Fruit fly (Drosophila melanogaster): ENCODE data around the gene Syt4.

- TF ChIP-seq svp (GFP tag) (peak; percentile 14), Blimp-1 (GFP tag; optimal IDR thresholded peaks at IDR 0.05) (no peak), cyc (GFP tag; optimal IDR thresholded peaks at IDR 0.05) (no peak), CG10669 (GFP tag; optimal IDR thresholded peaks at IDR 0.05) (no peak)
Observed at dm6 chr3R:7265567-7266208, at the start of gene Syt4, which contains the start of gene Gld.

Measured in whole organism, prepupa.